Fruit fly (Drosophila melanogaster) whole organism, embryonic: ENCODE data around the gene Nepl21.

Experiments used
- Blimp-1 ChIP-seq: fragments of 200-800 bp; sonication (Bioruptor generic); optimal IDR thresholded peaks from 3 replicates; lab custom pipeline; 2018; ENCODE audit warnings: missing biosample characterization, missing genetic modification characterization, mild to moderate bottlenecking, moderate library complexity, missing genetic modification reagents
- CG10209 ChIP-seq: fragments of 200-800 bp; sonication (Bioruptor generic); optimal IDR thresholded peaks from 3 replicates; lab custom pipeline; 2017; ENCODE audit warnings: missing biosample characterization, mild to moderate bottlenecking, missing genetic modification characterization, missing genetic modification reagents
- CG10565 ChIP-seq: fragments of 200-800 bp; sonication (Bioruptor generic); optimal IDR thresholded peaks from 3 replicates; lab custom pipeline; 2016; ENCODE audit warnings: missing biosample characterization, mild to moderate bottlenecking, missing genetic modification characterization
- CG14710 ChIP-seq: fragments of 200-800 bp; sonication (Bioruptor generic); optimal IDR thresholded peaks from 3 replicates; lab custom pipeline; 2019; ENCODE audit warnings: missing biosample characterization, mild to moderate bottlenecking, missing genetic modification characterization, moderate library complexity
- CG14965 ChIP-seq: fragments of 200-800 bp; sonication (Bioruptor generic); optimal IDR thresholded peaks from 2 replicates; lab custom pipeline; 2016; ENCODE audit warnings: missing biosample characterization, missing genetic modification characterization, borderline replicate concordance
- CG15011 ChIP-seq: fragments of 200-800 bp; sonication (Bioruptor generic); optimal IDR thresholded peaks from 3 replicates; lab custom pipeline; 2018; ENCODE audit warnings: missing biosample characterization, mild to moderate bottlenecking, missing genetic modification characterization
- CG1529 ChIP-seq: fragments of 200-800 bp; sonication (Bioruptor generic); optimal IDR thresholded peaks from 3 replicates; lab custom pipeline; 2018; ENCODE audit warnings: missing biosample characterization, missing genetic modification characterization
- CG1602 ChIP-seq: fragments of 200-800 bp; sonication (Bioruptor generic); optimal IDR thresholded peaks from 3 replicates; lab custom pipeline; 2016; ENCODE audit warnings: missing biosample characterization, missing genetic modification characterization
- CG17361 ChIP-seq: fragments of 200-800 bp; sonication (Bioruptor generic); IDR thresholded peaks from 3 replicates; pipeline ENCODE4 v1.3.6; 2022; ENCODE audit warnings: missing biosample characterization, missing genetic modification characterization
- CG17802 ChIP-seq: fragments of 200-800 bp; sonication (Bioruptor generic); optimal IDR thresholded peaks from 2 replicates; lab custom pipeline; 2018; ENCODE audit warnings: missing biosample characterization, mild to moderate bottlenecking, missing genetic modification characterization, moderate library complexity
- CG17912 ChIP-seq: fragments of 200-800 bp; sonication (Bioruptor generic); optimal IDR thresholded peaks from 2 replicates; lab custom pipeline; 2018; ENCODE audit warnings: missing biosample characterization, mild to moderate bottlenecking, missing genetic modification characterization
- CG18262 ChIP-seq: fragments of 200-800 bp; optimal IDR thresholded peaks from 3 replicates; lab custom pipeline; 2019; ENCODE audit warnings: missing biosample characterization, mild to moderate bottlenecking, missing genetic modification characterization, moderate library complexity
- CG18476 ChIP-seq: fragments of 200-800 bp; sonication (Bioruptor generic); optimal IDR thresholded peaks from 2 replicates; lab custom pipeline; 2016; ENCODE audit warnings: missing biosample characterization, mild to moderate bottlenecking, missing genetic modification characterization
- CG18599 ChIP-seq: fragments of 200-800 bp; sonication (Bioruptor generic); optimal IDR thresholded peaks from 3 replicates; lab custom pipeline; 2017; ENCODE audit warnings: missing biosample characterization, missing genetic modification characterization, mild to moderate bottlenecking, moderate library complexity, missing genetic modification reagents
- CG18764 ChIP-seq: fragments of 200-800 bp; sonication (Bioruptor generic); optimal IDR thresholded peaks from 3 replicates; lab custom pipeline; 2016; ENCODE audit warnings: missing biosample characterization, missing genetic modification characterization
- CG2116 ChIP-seq: fragments of 200-800 bp; sonication (Bioruptor generic); optimal IDR thresholded peaks from 3 replicates; lab custom pipeline; 2018; ENCODE audit warnings: missing biosample characterization, mild to moderate bottlenecking, missing genetic modification characterization
- CG2712 ChIP-seq: fragments of 200-800 bp; optimal IDR thresholded peaks from 3 replicates; lab custom pipeline; 2019; ENCODE audit warnings: missing biosample characterization, mild to moderate bottlenecking, missing genetic modification characterization, moderate library complexity
- CG30403 ChIP-seq: fragments of 200-800 bp; sonication (Bioruptor generic); optimal IDR thresholded peaks from 3 replicates; lab custom pipeline; 2016; ENCODE audit warnings: missing biosample characterization, missing genetic modification characterization
- CG31365 ChIP-seq: fragments of 200-800 bp; sonication (Bioruptor generic); optimal IDR thresholded peaks from 2 replicates; lab custom pipeline; 2018; ENCODE audit warnings: missing biosample characterization, mild to moderate bottlenecking, missing genetic modification characterization
- CG31441 ChIP-seq: fragments of 200-800 bp; sonication (Bioruptor generic); IDR thresholded peaks from 2 replicates; pipeline ENCODE4 v1.3.6; 2022; ENCODE audit warnings: missing biosample characterization, missing genetic modification characterization
- CG34422 ChIP-seq: fragments of 200-800 bp; sonication (Bioruptor generic); IDR thresholded peaks from 3 replicates; pipeline ENCODE4 v1.3.6; 2022; ENCODE audit warnings: missing biosample characterization, missing genetic modification characterization
- CG4282 ChIP-seq: fragments of 200-800 bp; sonication (Bioruptor generic); optimal IDR thresholded peaks from 2 replicates; lab custom pipeline; 2016; ENCODE audit warnings: missing biosample characterization, missing genetic modification characterization
- CG9727 ChIP-seq: fragments of 200-800 bp; sonication (Bioruptor generic); optimal IDR thresholded peaks from 3 replicates; lab custom pipeline; 2017; ENCODE audit warnings: missing biosample characterization, mild to moderate bottlenecking, missing genetic modification characterization
- Camta ChIP-seq: fragments of 200-800 bp; sonication (Bioruptor generic); optimal IDR thresholded peaks from 2 replicates; lab custom pipeline; 2016; ENCODE audit warnings: missing biosample characterization, missing genetic modification characterization
- Ets65A ChIP-seq: fragments of 200-800 bp; sonication (Bioruptor generic); peaks from one replicate; lab custom pipeline; 2016; ENCODE audit warnings: missing biosample characterization, missing genetic modification characterization
- HLHmδ ChIP-seq: fragments of 200-800 bp; sonication (Bioruptor generic); optimal IDR thresholded peaks from 2 replicates; lab custom pipeline; 2018; ENCODE audit warnings: missing biosample characterization, mild to moderate bottlenecking, missing genetic modification characterization, moderate library complexity
- Hmr ChIP-seq: fragments of 200-800 bp; sonication (Bioruptor generic); optimal IDR thresholded peaks from 3 replicates; lab custom pipeline; 2017; ENCODE audit warnings: mild to moderate bottlenecking, missing biosample characterization, missing genetic modification reagents, missing genetic modification characterization
- Oli ChIP-seq: fragments of 200-800 bp; sonication (Bioruptor generic); optimal IDR thresholded peaks from 2 replicates; lab custom pipeline; 2018; ENCODE audit warnings: missing biosample characterization, mild to moderate bottlenecking, missing genetic modification characterization, moderate library complexity
- Six4 ChIP-seq: fragments of 200-800 bp; sonication (Bioruptor generic); optimal IDR thresholded peaks from 2 replicates; lab custom pipeline; 2016; ENCODE audit warnings: missing biosample characterization, missing genetic modification characterization
- Sox100B ChIP-seq: fragments of 200-800 bp; sonication (Bioruptor generic); optimal IDR thresholded peaks from 3 replicates; lab custom pipeline; 2018; ENCODE audit warnings: missing biosample characterization, mild to moderate bottlenecking, missing genetic modification characterization
- Ssrp ChIP-seq: fragments of 200-800 bp; sonication (Bioruptor generic); optimal IDR thresholded peaks from 2 replicates; lab custom pipeline; 2018; ENCODE audit warnings: missing biosample characterization, mild to moderate bottlenecking, missing genetic modification characterization, moderate library complexity
- Xrp1 ChIP-seq: fragments of 200-800 bp; sonication (Bioruptor generic); IDR thresholded peaks from 2 replicates; pipeline ENCODE4 v1.3.6; 2022; ENCODE audit warnings: missing biosample characterization, missing genetic modification characterization
- dati ChIP-seq: fragments of 200-800 bp; sonication (Bioruptor generic); IDR thresholded peaks from 2 replicates; pipeline ENCODE4 v1.3.6; 2022; ENCODE audit warnings: missing biosample characterization, missing genetic modification characterization
- dimm ChIP-seq: fragments of 200-800 bp; sonication (Bioruptor generic); IDR thresholded peaks from 2 replicates; pipeline ENCODE4 v1.3.6; 2022; ENCODE audit warnings: missing biosample characterization, missing genetic modification characterization
- dmrt11E ChIP-seq: fragments of 200-800 bp; sonication (Bioruptor generic); optimal IDR thresholded peaks from 3 replicates; lab custom pipeline; 2018; ENCODE audit warnings: missing biosample characterization, mild to moderate bottlenecking, missing genetic modification characterization, moderate library complexity
- eve ChIP-seq, 2 experiments: fragments of >200 bp; optimal IDR thresholded peaks; 2 replicates each; lab custom pipeline; 2017; ENCODE audit warnings: missing biosample characterization in 2 of 2, missing genetic modification characterization in 2 of 2
- fd96Cb ChIP-seq: fragments of 200-800 bp; sonication (Bioruptor generic); optimal IDR thresholded peaks from 2 replicates; lab custom pipeline; 2018; ENCODE audit warnings: missing biosample characterization, mild to moderate bottlenecking, missing genetic modification characterization, moderate library complexity
- hkb ChIP-seq, 2 experiments: fragments of 200-800 bp in 1 of 2; fragments of >200 bp in 1 of 2; sonication (Bioruptor generic) in 1 of 2; IDR thresholded peaks in 1 of 2; optimal IDR thresholded peaks in 1 of 2; 2 replicates each; pipeline versions ENCODE4 v1.3.6 to Lab custom; 2017 to 2022; ENCODE audit warnings: missing biosample characterization in 1 of 2, missing genetic modification characterization in 1 of 2
- kni ChIP-seq: fragments of 200-800 bp; sonication (Bioruptor generic); optimal IDR thresholded peaks from 3 replicates; lab custom pipeline; 2017; ENCODE audit warnings: mild to moderate bottlenecking, missing biosample characterization, missing genetic modification reagents, missing genetic modification characterization
- lab ChIP-seq: fragments of 200-800 bp; sonication (Bioruptor generic); optimal IDR thresholded peaks from 3 replicates; lab custom pipeline; 2017; ENCODE audit warnings: missing biosample characterization, missing genetic modification characterization, mild to moderate bottlenecking, moderate library complexity, missing genetic modification reagents
- lov ChIP-seq, 2 experiments: fragments of 200-800 bp in 1 of 2; fragments of >200 bp in 1 of 2; sonication (Bioruptor generic) in 1 of 2; IDR thresholded peaks in 1 of 2; optimal IDR thresholded peaks in 1 of 2; 2 replicates in 1 of 2; 3 replicates in 1 of 2; pipeline versions ENCODE4 v1.3.6 to Lab custom; 2017 to 2022; ENCODE audit warnings: missing biosample characterization in 1 of 2, missing genetic modification characterization in 1 of 2
- oc ChIP-seq: fragments of 200-800 bp; sonication (Bioruptor generic); optimal IDR thresholded peaks from 2 replicates; lab custom pipeline; 2018; ENCODE audit warnings: missing biosample characterization, mild to moderate bottlenecking, missing genetic modification characterization, moderate library complexity
- row ChIP-seq: fragments of 200-800 bp; sonication (Bioruptor generic); IDR thresholded peaks from 3 replicates; pipeline ENCODE4 v1.3.6; 2022; ENCODE audit warnings: missing biosample characterization, missing genetic modification characterization
- sens ChIP-seq: fragments of 200-800 bp; sonication (Bioruptor generic); peaks from one replicate; lab custom pipeline; 2016; ENCODE audit warnings: missing biosample characterization, missing genetic modification characterization
- sens-2 ChIP-seq: fragments of 200-800 bp; sonication (Bioruptor generic); IDR thresholded peaks from 2 replicates; pipeline ENCODE4 v1.3.6; 2022; ENCODE audit warnings: missing biosample characterization, missing genetic modification characterization
- ssp ChIP-seq: fragments of 200-800 bp; sonication (Bioruptor generic); IDR thresholded peaks from 2 replicates; pipeline ENCODE4 v1.3.6; 2022; ENCODE audit warnings: missing biosample characterization, missing genetic modification characterization
- sug ChIP-seq: fragments of 200-800 bp; optimal IDR thresholded peaks from 2 replicates; lab custom pipeline; 2019; ENCODE audit warnings: missing biosample characterization, mild to moderate bottlenecking, missing genetic modification characterization, moderate library complexity
- tin ChIP-seq: fragments of 200-800 bp; sonication (Bioruptor generic); optimal IDR thresholded peaks from 3 replicates; lab custom pipeline; 2016; ENCODE audit warnings: missing biosample characterization, missing genetic modification characterization
- unpg ChIP-seq: fragments of 200-800 bp; sonication (Bioruptor generic); optimal IDR thresholded peaks from 3 replicates; lab custom pipeline; 2018; ENCODE audit warnings: missing biosample characterization, mild to moderate bottlenecking, missing genetic modification characterization, moderate library complexity

Gene Nepl21

DNA sequence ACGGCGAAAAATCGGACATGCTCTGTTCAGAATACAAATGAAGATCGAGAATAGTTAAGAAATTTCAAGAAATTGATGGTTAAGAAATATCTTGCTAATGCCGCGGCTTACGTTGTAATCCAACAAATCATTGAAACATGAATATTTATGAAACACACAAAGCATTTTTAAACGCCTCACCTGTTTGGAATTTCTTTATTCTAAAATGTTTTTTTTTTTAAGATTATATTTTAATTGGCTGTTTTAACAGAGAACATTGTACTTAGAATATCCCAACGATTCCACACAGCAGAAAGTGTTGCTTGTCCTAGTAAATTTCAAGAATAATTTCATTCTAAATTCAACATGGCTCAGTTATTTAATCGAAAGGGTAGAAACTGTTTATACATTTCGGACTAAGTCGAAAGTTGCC is 31.5 kb upstream of the Nepl21 start (continued):
- peak; percentile 39 for TF ChIP-seq CG30403 (GFP tag; lab: Kevin White, UChicago)
- TF ChIP-seq CG4282 (GFP tag; lab: Kevin White, UChicago): no peak
- TF ChIP-seq CG15011: no peak
- peak; percentile 28 for TF ChIP-seq CG1529 (GFP tag; lab: Kevin White, UChicago)
- TF ChIP-seq Oli (tag; lab: Kevin White, UChicago): peak; percentile 16
- TF ChIP-seq dmrt11E (tag; lab: Kevin White, UChicago): peak; percentile 41
- TF ChIP-seq CG10209 (GFP tag; lab: Kevin White, UChicago): peak; percentile 14
- no peak for TF ChIP-seq CG18764
- TF ChIP-seq CG17802 (tag; lab: Kevin White, UChicago): peak; percentile 13
- no peak for TF ChIP-seq Hmr (GFP tag; lab: Kevin White, UChicago)
- TF ChIP-seq CG2116 (GFP tag; lab: Kevin White, UChicago): no peak
- peak; percentile 18 for TF ChIP-seq tin (GFP tag; lab: Kevin White, UChicago)
- no peak for TF ChIP-seq CG34422 (GFP tag; lab: Robert Waterston, UW)
- TF ChIP-seq sens-2 (GFP tag; lab: Robert Waterston, UW): no peak
- no peak for TF ChIP-seq lab (GFP tag; lab: Kevin White, UChicago)
- TF ChIP-seq CG1602 (GFP tag; lab: Kevin White, UChicago): no peak
- TF ChIP-seq kni (GFP tag; lab: Kevin White, UChicago): no peak
- TF ChIP-seq CG10565 (GFP tag; lab: Kevin White, UChicago): no peak
- no peak for TF ChIP-seq CG18476 (GFP tag; lab: Kevin White, UChicago)
- no peak for TF ChIP-seq hkb (optimal IDR thresholded peaks at IDR 0.05; lab: Kevin White, UChicago)
- TF ChIP-seq hkb (GFP tag; IDR thresholded peaks at IDR 0.05; lab: Robert Waterston, UW): no peak
- TF ChIP-seq CG9727: peak; percentile 8
- peak; percentile 83 for TF ChIP-seq Ets65A
- no peak for TF ChIP-seq oc (tag; lab: Kevin White, UChicago)
- 0 out of 2 replicates have a peak, but pooled peaks have one; percentile 17 for TF ChIP-seq Xrp1 (GFP tag; lab: Robert Waterston, UW)
- TF ChIP-seq Six4 (GFP tag; lab: Kevin White, UChicago): peak; percentile 14
- peak; percentile 31 for TF ChIP-seq unpg (GFP tag; lab: Kevin White, UChicago)
- TF ChIP-seq eve (GFP tag; optimal IDR thresholded peaks at IDR 0.05; lab: Kevin White, UChicago): peak in 1 of 2 experiments; percentile 13
- TF ChIP-seq CG14710: peak; percentile 31
- peak; percentile 31 for TF ChIP-seq Blimp-1 (GFP tag; lab: Kevin White, UChicago)
- TF ChIP-seq row (GFP tag; lab: Robert Waterston, UW): 0 out of 3 replicates have a peak, but pooled peaks have one; percentile 33
- TF ChIP-seq CG2712 (tag; lab: Kevin White, UChicago): peak; percentile 34
- TF ChIP-seq CG14965 (GFP tag; lab: Kevin White, UChicago): no peak
- TF ChIP-seq Ssrp (tag; lab: Kevin White, UChicago): peak; percentile 16
- peak; percentile 17 for TF ChIP-seq Sox100B (GFP tag; lab: Kevin White, UChicago)
- no peak for TF ChIP-seq lov (optimal IDR thresholded peaks at IDR 0.05; lab: Kevin White, UChicago)
- TF ChIP-seq lov (GFP tag; IDR thresholded peaks at IDR 0.05; lab: Robert Waterston, UW): no peak
- no peak for TF ChIP-seq sug (tag; lab: Kevin White, UChicago)
- TF ChIP-seq CG17912 (GFP tag; lab: Kevin White, UChicago): no peak
- TF ChIP-seq HLHmδ (GFP tag; lab: Kevin White, UChicago): no peak
- TF ChIP-seq fd96Cb: peak; percentile 26
- peak; percentile 15 for TF ChIP-seq CG18599 (GFP tag; lab: Kevin White, UChicago)
- TF ChIP-seq dati (GFP tag; lab: Robert Waterston, UW): no peak
- no peak for TF ChIP-seq dimm (GFP tag; lab: Robert Waterston, UW)
- peak; percentile 37 for TF ChIP-seq CG18262 (tag; lab: Kevin White, UChicago)
- no peak for TF ChIP-seq Camta
- TF ChIP-seq CG17361 (GFP tag; lab: Robert Waterston, UW): peak; percentile 59; the same call in 2 of the 3 replicates
- peak; percentile 87 for TF ChIP-seq sens
- no peak for TF ChIP-seq CG31365 (tag; lab: Kevin White, UChicago)
- TF ChIP-seq ssp (GFP tag; lab: Robert Waterston, UW): no peak
- TF ChIP-seq CG31441 (GFP tag; lab: Robert Waterston, UW): peak; percentile 48
